Fruit fly (Drosophila melanogaster) whole organism, embryonic: ENCODE measurements around the gene kraken.
A peak's percentile ranks its signal among the peaks of the same experiment; 100 is the strongest.

ENCODE experiments used
- Adf1 ChIP-seq: fragments of 200-800 bp; sonication (Bioruptor generic); IDR thresholded peaks from 2 replicates; pipeline ENCODE4 v1.3.6; 2022; ENCODE audit warnings: missing biosample characterization, missing genetic modification characterization
- Asciz ChIP-seq: fragments of 200-800 bp; sonication (Bioruptor generic); optimal IDR thresholded peaks from 2 replicates; lab custom pipeline; 2017; ENCODE audit warnings: missing biosample characterization, mild to moderate bottlenecking, missing genetic modification characterization, missing genetic modification reagents
- Awh ChIP-seq: fragments of 200-800 bp; sonication (Bioruptor generic); IDR thresholded peaks from 2 replicates; pipeline ENCODE4, ENCODE4 v1.3.6; 2022; ENCODE audit warnings: missing biosample characterization, missing genetic modification characterization
- CG10366 ChIP-seq: fragments of 200-800 bp; sonication (Bioruptor generic); IDR thresholded peaks from 2 replicates; pipeline ENCODE4 v1.3.6; 2022; ENCODE audit warnings: missing biosample characterization, missing genetic modification characterization
- CG12155 ChIP-seq: fragments of 200-800 bp; sonication (Bioruptor generic); optimal IDR thresholded peaks from 3 replicates; lab custom pipeline; 2016; ENCODE audit warnings: missing biosample characterization, missing genetic modification characterization
- CG12744 ChIP-seq: fragments of 200-800 bp; sonication (Bioruptor generic); optimal IDR thresholded peaks from 2 replicates; lab custom pipeline; 2016; ENCODE audit warnings: missing biosample characterization, missing genetic modification characterization
- CG12769 ChIP-seq: fragments of 200-800 bp; sonication (Bioruptor generic); optimal IDR thresholded peaks from 2 replicates; lab custom pipeline; 2019; ENCODE audit warnings: missing biosample characterization, mild to moderate bottlenecking, missing genetic modification characterization, moderate library complexity
- CG13123 ChIP-seq: fragments of 200-800 bp; sonication (Bioruptor generic); optimal IDR thresholded peaks from 2 replicates; lab custom pipeline; 2016; ENCODE audit warnings: missing biosample characterization, missing genetic modification characterization
- CG15601 ChIP-seq: fragments of 200-800 bp; sonication (Bioruptor generic); optimal IDR thresholded peaks from 3 replicates; lab custom pipeline; 2019; ENCODE audit warnings: missing biosample characterization, mild to moderate bottlenecking, missing genetic modification characterization, moderate library complexity
- CG16779 ChIP-seq: fragments of 200-800 bp; sonication (Bioruptor generic); IDR thresholded peaks from 2 replicates; pipeline ENCODE4 v1.3.6; 2022; ENCODE audit warnings: missing biosample characterization, missing genetic modification characterization
- CG16815 ChIP-seq: fragments of 200-800 bp; sonication (Bioruptor generic); optimal IDR thresholded peaks from 3 replicates; lab custom pipeline; 2017; ENCODE audit warnings: missing biosample characterization, mild to moderate bottlenecking, missing genetic modification characterization
- CG17385 ChIP-seq: fragments of 200-800 bp; sonication (Bioruptor generic); optimal IDR thresholded peaks from 3 replicates; lab custom pipeline; 2018; ENCODE audit warnings: missing biosample characterization, mild to moderate bottlenecking, missing genetic modification characterization
- CG31441 ChIP-seq: fragments of 200-800 bp; sonication (Bioruptor generic); IDR thresholded peaks from 2 replicates; pipeline ENCODE4 v1.3.6; 2022; ENCODE audit warnings: missing biosample characterization, missing genetic modification characterization
- CG32532 ChIP-seq: fragments of 200-800 bp; sonication (Bioruptor generic); IDR thresholded peaks from 2 replicates; pipeline ENCODE4 v1.3.6; 2022; ENCODE audit warnings: missing biosample characterization, missing genetic modification characterization
- CG3726 ChIP-seq: fragments of 200-800 bp; sonication (Bioruptor generic); IDR thresholded peaks from 3 replicates; pipeline ENCODE4, ENCODE4 v1.3.6; 2022; ENCODE audit warnings: missing biosample characterization, missing genetic modification characterization
- CG6254 ChIP-seq: fragments of 200-800 bp; sonication (Bioruptor generic); optimal IDR thresholded peaks from 3 replicates; lab custom pipeline; 2017; ENCODE audit warnings: mild to moderate bottlenecking, missing biosample characterization, missing genetic modification reagents, missing genetic modification characterization
- CG7556 ChIP-seq: fragments of 200-800 bp; sonication (Bioruptor generic); optimal IDR thresholded peaks from 2 replicates; lab custom pipeline; 2017; ENCODE audit warnings: missing biosample characterization, mild to moderate bottlenecking, missing genetic modification characterization
- CG7839 ChIP-seq: fragments of 200-800 bp; sonication (Bioruptor generic); optimal IDR thresholded peaks from 3 replicates; lab custom pipeline; 2018; ENCODE audit warnings: missing biosample characterization, mild to moderate bottlenecking, missing genetic modification characterization, moderate library complexity
- CG8281 ChIP-seq: fragments of 200-800 bp; sonication (Bioruptor generic); optimal IDR thresholded peaks from 2 replicates; lab custom pipeline; 2018; ENCODE audit warnings: missing biosample characterization, mild to moderate bottlenecking, missing genetic modification characterization, moderate library complexity
- Deaf1 ChIP-seq: fragments of 200-800 bp; optimal IDR thresholded peaks from 3 replicates; lab custom pipeline; 2019; ENCODE audit warnings: missing biosample characterization, mild to moderate bottlenecking, missing genetic modification characterization, moderate library complexity
- Doc2 ChIP-seq: fragments of 200-800 bp; sonication (Bioruptor generic); IDR thresholded peaks from 2 replicates; pipeline ENCODE4 v1.3.6; 2022; ENCODE audit warnings: missing biosample characterization, missing genetic modification characterization
- E2f2 ChIP-seq: fragments of 200-800 bp; sonication (Bioruptor generic); IDR thresholded peaks from 2 replicates; pipeline ENCODE4 v1.3.6; 2022; ENCODE audit warnings: missing biosample characterization, missing genetic modification characterization
- ERR ChIP-seq: fragments of 200-800 bp; sonication (Bioruptor generic); optimal IDR thresholded peaks from 2 replicates; lab custom pipeline; 2016; ENCODE audit warnings: missing biosample characterization, missing genetic modification characterization
- H15 ChIP-seq: fragments of 200-800 bp; sonication (Bioruptor generic); IDR thresholded peaks from 3 replicates; pipeline ENCODE4 v1.3.6; 2022; ENCODE audit warnings: missing biosample characterization, missing genetic modification characterization
- HLH3B ChIP-seq: fragments of 200-800 bp; sonication (Bioruptor generic); IDR thresholded peaks from 2 replicates; pipeline ENCODE4 v1.3.6; 2022; ENCODE audit warnings: missing biosample characterization, missing genetic modification characterization
- MESR4 ChIP-seq: fragments of 200-800 bp; sonication (Bioruptor generic); optimal IDR thresholded peaks from 2 replicates; lab custom pipeline; 2018; ENCODE audit warnings: missing biosample characterization, mild to moderate bottlenecking, missing genetic modification characterization, moderate library complexity
- Nf-YB ChIP-seq: fragments of 200-800 bp; sonication (Bioruptor generic); optimal IDR thresholded peaks from 3 replicates; lab custom pipeline; 2019; ENCODE audit warnings: missing biosample characterization, mild to moderate bottlenecking, missing genetic modification characterization, moderate library complexity
- NfI ChIP-seq: fragments of 200-800 bp; sonication (Bioruptor generic); optimal IDR thresholded peaks from 3 replicates; lab custom pipeline; 2018; ENCODE audit warnings: missing biosample characterization, mild to moderate bottlenecking, missing genetic modification characterization, moderate library complexity
- Poxn ChIP-seq: fragments of 200-800 bp; sonication (Bioruptor generic); IDR thresholded peaks from 2 replicates; pipeline ENCODE4 v1.3.6; 2022; ENCODE audit warnings: missing biosample characterization, missing genetic modification characterization
- Rfx ChIP-seq: fragments of 200-800 bp; sonication (Bioruptor generic); IDR thresholded peaks from 2 replicates; pipeline ENCODE4 v1.3.6; 2022; ENCODE audit warnings: missing biosample characterization, missing genetic modification characterization
- Sin3A ChIP-seq: fragments of >200 bp; optimal IDR thresholded peaks from 2 replicates; lab custom pipeline; 2018
- Sry-δ ChIP-seq: fragments of 200-800 bp; sonication (Bioruptor generic); optimal IDR thresholded peaks from 2 replicates; lab custom pipeline; 2016; ENCODE audit warnings: missing biosample characterization, missing genetic modification characterization
- TFAM ChIP-seq: fragments of 200-800 bp; sonication (Bioruptor generic); optimal IDR thresholded peaks from 2 replicates; lab custom pipeline; 2017; ENCODE audit warnings: missing biosample characterization, missing genetic modification characterization, inconsistent platforms
- bigmax ChIP-seq: fragments of 200-800 bp; sonication (Bioruptor generic); optimal IDR thresholded peaks from 2 replicates; lab custom pipeline; 2018; ENCODE audit warnings: missing biosample characterization, mild to moderate bottlenecking, missing genetic modification characterization
- br ChIP-seq: fragments of >200 bp; optimal IDR thresholded peaks from 2 replicates; lab custom pipeline; 2017
- cas ChIP-seq: fragments of 200-800 bp; sonication (Bioruptor generic); IDR thresholded peaks from 2 replicates; pipeline ENCODE4 v1.3.6; 2022; ENCODE audit warnings: missing biosample characterization, missing genetic modification characterization
- ci ChIP-seq: fragments of 200-800 bp; sonication (Bioruptor generic); IDR thresholded peaks from 3 replicates; pipeline ENCODE4 v1.3.6; 2022; ENCODE audit warnings: missing biosample characterization, missing genetic modification characterization
- dati ChIP-seq: fragments of 200-800 bp; sonication (Bioruptor generic); IDR thresholded peaks from 2 replicates; pipeline ENCODE4 v1.3.6; 2022; ENCODE audit warnings: missing biosample characterization, missing genetic modification characterization
- disco-r ChIP-seq: fragments of 200-800 bp; sonication (Bioruptor generic); optimal IDR thresholded peaks from 2 replicates; lab custom pipeline; 2016; ENCODE audit warnings: missing biosample characterization, missing genetic modification characterization
- fru ChIP-seq: fragments of >200 bp; optimal IDR thresholded peaks from 2 replicates; lab custom pipeline; 2017
- gfzf ChIP-seq: fragments of 200-800 bp; sonication (Bioruptor generic); optimal IDR thresholded peaks from 2 replicates; lab custom pipeline; 2016; ENCODE audit warnings: missing biosample characterization, mild to moderate bottlenecking, missing genetic modification characterization, moderate library complexity
- ham ChIP-seq: fragments of 200-800 bp; sonication (Bioruptor generic); IDR thresholded peaks from 2 replicates; pipeline ENCODE4 v1.3.6; 2022; ENCODE audit warnings: missing biosample characterization, missing genetic modification characterization
- jumu ChIP-seq: fragments of 200-800 bp; sonication (Bioruptor generic); optimal IDR thresholded peaks from 3 replicates; lab custom pipeline; 2016; ENCODE audit warnings: missing biosample characterization, missing genetic modification characterization
- lbe ChIP-seq: fragments of 200-800 bp; sonication (Bioruptor generic); optimal IDR thresholded peaks from 2 replicates; lab custom pipeline; 2016; ENCODE audit warnings: missing biosample characterization, mild to moderate bottlenecking, missing genetic modification characterization
- nau ChIP-seq: fragments of 200-800 bp; sonication (Bioruptor generic); optimal IDR thresholded peaks from 3 replicates; lab custom pipeline; 2017; ENCODE audit warnings: missing biosample characterization, mild to moderate bottlenecking, missing genetic modification characterization, missing genetic modification reagents
- p53 ChIP-seq: fragments of 200-800 bp; sonication (Bioruptor generic); optimal IDR thresholded peaks from 2 replicates; lab custom pipeline; 2016; ENCODE audit warnings: missing biosample characterization, missing genetic modification characterization
- sens ChIP-seq: fragments of 200-800 bp; sonication (Bioruptor generic); peaks from one replicate; lab custom pipeline; 2016; ENCODE audit warnings: missing biosample characterization, missing genetic modification characterization
- sim ChIP-seq: fragments of 200-800 bp; sonication (Bioruptor generic); IDR thresholded peaks from 2 replicates; pipeline ENCODE4 v1.3.6; 2022; ENCODE audit warnings: missing biosample characterization, missing genetic modification characterization
- sima ChIP-seq: fragments of 200-800 bp; sonication (Bioruptor generic); optimal IDR thresholded peaks from 2 replicates; lab custom pipeline; 2016; ENCODE audit warnings: missing biosample characterization, missing genetic modification characterization
- sr ChIP-seq: fragments of 200-800 bp; sonication (Bioruptor generic); IDR thresholded peaks from 3 replicates; pipeline ENCODE4 v1.3.6; 2022; ENCODE audit warnings: missing biosample characterization, missing genetic modification characterization
- stwl ChIP-seq: fragments of 200-800 bp; sonication (Bioruptor generic); optimal IDR thresholded peaks from 3 replicates; lab custom pipeline; 2018; ENCODE audit warnings: missing biosample characterization, mild to moderate bottlenecking, missing genetic modification characterization, moderate library complexity
- tio ChIP-seq: fragments of 200-800 bp; sonication (Bioruptor generic); optimal IDR thresholded peaks from 2 replicates; lab custom pipeline; 2017; ENCODE audit warnings: missing biosample characterization, missing genetic modification characterization, inconsistent platforms
- z ChIP-seq: fragments of 200-800 bp; sonication (Bioruptor generic); IDR thresholded peaks from 3 replicates; pipeline ENCODE4 v1.3.6; 2022; ENCODE audit warnings: missing biosample characterization, missing genetic modification characterization

Gene kraken

dm6 chr2L:855052-855547 lies 2.5 kb downstream of the kraken start, which contains the start of gene CG13949 (continued):
- TF ChIP-seq CG12744 (GFP tag; lab: Kevin White, UChicago) (no peak), TFAM (GFP tag; lab: Kevin White, UChicago) (no peak), CG7839 (tag; lab: Kevin White, UChicago) (peak; percentile 73), bigmax (GFP tag; lab: Kevin White, UChicago) (no peak), Awh (GFP tag; lab: Robert Waterston, UW) (peak; percentile 72), tio (GFP tag; lab: Kevin White, UChicago) (no peak), z (GFP tag; lab: Robert Waterston, UW) (peak; percentile 60; the same call in 1 of the 3 replicates), sens (GFP tag; lab: Kevin White, UChicago) (peak; percentile 94), CG31441 (GFP tag; lab: Robert Waterston, UW) (peak; percentile 59), E2f2 (GFP tag; lab: Robert Waterston, UW) (peak; percentile 64), CG8281 (tag; lab: Kevin White, UChicago) (no peak), CG3726 (GFP tag; lab: Robert Waterston, UW) (no peak), disco-r (GFP tag; lab: Kevin White, UChicago) (peak; percentile 47), CG12769 (tag; lab: Kevin White, UChicago) (peak; percentile 38), CG13123 (GFP tag; lab: Kevin White, UChicago) (no peak), NfI (peak; percentile 62), Sry-δ (GFP tag; lab: Kevin White, UChicago) (peak; percentile 48), Doc2 (GFP tag; lab: Robert Waterston, UW) (no peak), Rfx (GFP tag; lab: Robert Waterston, UW) (peak; percentile 93), jumu (GFP tag; lab: Kevin White, UChicago) (peak; percentile 28), sim (GFP tag; lab: Robert Waterston, UW) (no peak), CG10366 (GFP tag; lab: Robert Waterston, UW) (peak; percentile 79), nau (no peak), CG16779 (peak; percentile 68; the same call in 1 of the 2 replicates), Sin3A (lab: Kevin White, UChicago) (no peak), CG6254 (GFP tag; lab: Kevin White, UChicago) (no peak), CG32532 (peak; percentile 87), ERR (no peak), fru (lab: Kevin White, UChicago) (no peak), CG15601 (tag; lab: Kevin White, UChicago) (peak; percentile 52), lbe (no peak), MESR4 (GFP tag; lab: Kevin White, UChicago) (no peak), Poxn (GFP tag; lab: Robert Waterston, UW) (0 out of 2 replicates have a peak, but pooled peaks have one; percentile 8), Adf1 (no peak), H15 (GFP tag; lab: Robert Waterston, UW) (peak; percentile 71; the same call in 2 of the 3 replicates), CG7556 (peak; percentile 60), dati (peak; percentile 60; the same call in 1 of the 2 replicates), CG16815 (no peak), sima (no peak), Asciz (GFP tag; lab: Kevin White, UChicago) (peak; percentile 32), ham (GFP tag; lab: Robert Waterston, UW) (no peak), br (lab: Kevin White, UChicago) (no peak), gfzf (GFP tag; lab: Kevin White, UChicago) (peak; percentile 32), ci (GFP tag; lab: Robert Waterston, UW) (peak; percentile 61), sr (GFP tag; lab: Robert Waterston, UW) (no peak), HLH3B (GFP tag; lab: Robert Waterston, UW) (peak; percentile 64), Deaf1 (tag; lab: Kevin White, UChicago) (peak; percentile 33), cas (peak; percentile 34; the same call in 1 of the 2 replicates), stwl (peak; percentile 64), CG12155 (GFP tag; lab: Kevin White, UChicago) (peak; percentile 69), Nf-YB (GFP tag; lab: Kevin White, UChicago) (peak; percentile 27), p53 (GFP tag; lab: Kevin White, UChicago) (peak; percentile 14), CG17385 (peak; percentile 46)
